Worm (Caenorhabditis elegans) whole organism, L3 larva: Measurements from ENCODE around the gene T10C6.10.

ENCODE experiments used
- R02D3.7 ChIP-seq: fragments of 150-350 bp; optimal IDR thresholded peaks from 2 replicates; lab custom pipeline; 2014; ENCODE audit warnings: missing biosample characterization, missing genetic modification characterization
- ZK546.5 ChIP-seq: sonication (generic microtip); optimal IDR thresholded peaks from 2 replicates; lab custom pipeline; 2017; ENCODE audit warnings: missing biosample characterization, missing genetic modification characterization
- ceh-16 ChIP-seq: sonication (generic microtip); optimal IDR thresholded peaks from 2 replicates; lab custom pipeline; 2017; ENCODE audit warnings: missing biosample characterization, missing genetic modification characterization
- ceh-28 ChIP-seq: fragments of 150-350 bp; optimal IDR thresholded peaks from 2 replicates; lab custom pipeline; 2014; ENCODE audit warnings: missing biosample characterization, missing genetic modification reagents, missing genetic modification characterization
- ceh-82 ChIP-seq: fragments of 150-350 bp; optimal IDR thresholded peaks from 2 replicates; lab custom pipeline; 2014; ENCODE audit warnings: missing biosample characterization, missing genetic modification characterization
- ceh-9 ChIP-seq: sonication (generic microtip); optimal IDR thresholded peaks from 2 replicates; lab custom pipeline; 2018; ENCODE audit warnings: missing biosample characterization, missing genetic modification characterization
- daf-12 ChIP-seq: fragments of 150-350 bp; optimal IDR thresholded peaks from 2 replicates; lab custom pipeline; 2014; ENCODE audit warnings: missing biosample characterization, missing genetic modification reagents, missing genetic modification characterization
- egl-5 ChIP-seq: fragments of 150-350 bp; optimal IDR thresholded peaks from 2 replicates; lab custom pipeline; 2017; ENCODE audit warnings: missing biosample characterization, missing genetic modification reagents, missing genetic modification characterization, inconsistent platforms
- elt-1 ChIP-seq: fragments of 150-350 bp; optimal IDR thresholded peaks from 2 replicates; lab custom pipeline; 2014; ENCODE audit warnings: missing biosample characterization, missing genetic modification characterization
- elt-2 ChIP-seq: sonication (generic microtip); optimal IDR thresholded peaks from 2 replicates; lab custom pipeline; 2016; ENCODE audit warnings: missing genetic modification reagents, mild to moderate bottlenecking, missing genetic modification characterization, missing compliant biosample characterization
- elt-3 ChIP-seq, 3 experiments: fragments of 150-350 bp in 1 of 3; sonication (generic microtip) in 2 of 3; optimal IDR thresholded peaks; 2 replicates in 2 of 3; 4 replicates in 1 of 3; lab custom pipeline; 2014 to 2017; ENCODE audit warnings: missing biosample characterization in 3 of 3, missing genetic modification characterization in 3 of 3
- fkh-2 ChIP-seq: fragments of 150-350 bp; optimal IDR thresholded peaks from 2 replicates; lab custom pipeline; 2014; ENCODE audit warnings: missing biosample characterization, missing genetic modification reagents, missing genetic modification characterization
- lsy-12 ChIP-seq: sonication (generic microtip); optimal IDR thresholded peaks from 2 replicates; lab custom pipeline; 2016; ENCODE audit warnings: mild to moderate bottlenecking, missing genetic modification characterization, missing compliant biosample characterization
- mdl-1 ChIP-seq: fragments of 150-350 bp; optimal IDR thresholded peaks from 2 replicates; lab custom pipeline; 2014; ENCODE audit warnings: missing biosample characterization, missing genetic modification characterization
- mml-1 ChIP-seq: fragments of 150-350 bp; sonication (generic microtip); optimal IDR thresholded peaks from 3 replicates; lab custom pipeline; 2014; ENCODE audit warnings: missing biosample characterization, missing genetic modification characterization
- nfya-1 ChIP-seq: sonication (generic microtip); optimal IDR thresholded peaks from 2 replicates; lab custom pipeline; 2017; ENCODE audit warnings: missing genetic modification characterization, mild to moderate bottlenecking, missing compliant biosample characterization, antibody characterized with exemption, moderate library complexity; ENCODE audit not compliant: insufficient read depth
- nhr-11 ChIP-seq: fragments of 150-350 bp; optimal IDR thresholded peaks from 2 replicates; lab custom pipeline; 2014; ENCODE audit warnings: missing biosample characterization, missing genetic modification characterization
- nhr-23 ChIP-seq: fragments of 150-350 bp; optimal IDR thresholded peaks from 2 replicates; lab custom pipeline; 2014; ENCODE audit warnings: missing biosample characterization, missing genetic modification reagents, missing genetic modification characterization
- nhr-237 ChIP-seq: fragments of 150-350 bp; optimal IDR thresholded peaks from 2 replicates; lab custom pipeline; 2014; ENCODE audit warnings: missing biosample characterization, missing genetic modification characterization
- nhr-25 ChIP-seq: sonication (generic microtip); optimal IDR thresholded peaks from 2 replicates; lab custom pipeline; 2017; ENCODE audit warnings: missing biosample characterization, missing genetic modification characterization
- nhr-28 ChIP-seq: fragments of 150-350 bp; optimal IDR thresholded peaks from 2 replicates; lab custom pipeline; 2014; ENCODE audit warnings: missing biosample characterization, missing genetic modification characterization
- nhr-43 ChIP-seq: sonication (generic microtip); optimal IDR thresholded peaks from 2 replicates; lab custom pipeline; 2016; ENCODE audit warnings: mild to moderate bottlenecking, missing genetic modification characterization, missing compliant biosample characterization; ENCODE audit not compliant: poor library complexity, severe bottlenecking
- nhr-77 ChIP-seq: fragments of 150-350 bp; optimal IDR thresholded peaks from 2 replicates; lab custom pipeline; 2014; ENCODE audit warnings: missing biosample characterization, missing genetic modification characterization
- pha-4 ChIP-seq: fragments of 150-350 bp; optimal IDR thresholded peaks from 2 replicates; lab custom pipeline; 2014; ENCODE audit warnings: missing biosample characterization, missing genetic modification reagents, missing genetic modification characterization
- pqm-1 ChIP-seq: fragments of 150-350 bp; optimal IDR thresholded peaks from 2 replicates; lab custom pipeline; 2017; ENCODE audit warnings: missing biosample characterization, missing genetic modification characterization, inconsistent platforms
- sea-2 ChIP-seq: fragments of 150-350 bp; sonication (generic microtip); optimal IDR thresholded peaks from 4 replicates; lab custom pipeline; 2014; ENCODE audit warnings: missing biosample characterization, missing genetic modification reagents, missing genetic modification characterization
- skn-1 ChIP-seq: fragments of 150-350 bp; optimal IDR thresholded peaks from 2 replicates; lab custom pipeline; 2014; ENCODE audit warnings: missing biosample characterization, missing genetic modification characterization
- snpc-4 ChIP-seq: fragments of 150-350 bp; optimal IDR thresholded peaks from 2 replicates; lab custom pipeline; 2014; ENCODE audit warnings: missing biosample characterization, missing genetic modification characterization
- zag-1 ChIP-seq: fragments of 150-350 bp; optimal IDR thresholded peaks from 2 replicates; lab custom pipeline; 2014; ENCODE audit warnings: missing biosample characterization, missing genetic modification characterization

Gene T10C6.10

ce11 chrV:16033491-16033890, 2.7 kb upstream of the T10C6.10 start:
- TF ChIP-seq sea-2 (no peak), zag-1 (tag; lab: Kevin White, UChicago) (no peak), ceh-82 (no peak)

- TF ChIP-seq elt-2 (tag; lab: Kevin White, UChicago) (peak; percentile 60), nhr-23 (tag; lab: Kevin White, UChicago) (peak; percentile 30), pha-4 (tag; lab: Kevin White, UChicago) (peak; percentile 68), elt-1 (peak; percentile 11), nhr-25 (tag; lab: Kevin White, UChicago) (peak; percentile 93), pqm-1 (tag; lab: Kevin White, UChicago) (peak; percentile 41), snpc-4 (peak; percentile 28)
Measured at ce11 chrV:16040140-16040827, 4.1 kb downstream of the T10C6.10 start, which contains the start of the genes his-4 and his-3. Gene his-4 (minus strand): TSS chrV:16040515. Gene his-3 (plus strand): TSS chrV:16040808.

ce11 chrV:16041412-16041811, 5.2 kb downstream of the T10C6.10 start:
- TF ChIP-seq nhr-11: no peak

- peak; percentile 34 for TF ChIP-seq nhr-25 (tag; lab: Kevin White, UChicago)
- TF ChIP-seq, all 47 proteins: peak for 1; not testable (repeated sequence) for 46
Measured at ce11 chrV:16041925-16042742, 5.9 kb downstream of the T10C6.10 start, which contains the start of the genes his-2 and his-1. Gene his-2 (minus strand): TSS chrV:16042283. Gene his-1 (plus strand): TSS chrV:16042520.

- TF ChIP-seq nhr-77 (no peak), fkh-2 (no peak), snpc-4 (no peak), nfya-1 (no peak), nhr-43 (tag; lab: Kevin White, UChicago) (no peak), nhr-23 (tag; lab: Kevin White, UChicago) (no peak), mdl-1 (tag; lab: Kevin White, UChicago) (no peak), daf-12 (tag; lab: Kevin White, UChicago) (no peak), egl-5 (no peak), ZK546.5 (tag; lab: Kevin White, UChicago) (no peak)
Measured at ce11 chrV:16042743-16043014, 6.5 kb downstream of the T10C6.10 start.

- no peak for TF ChIP-seq daf-12 (tag; lab: Kevin White, UChicago)
- TF ChIP-seq ceh-28 (tag; lab: Kevin White, UChicago): no peak
- peak; percentile 28 for TF ChIP-seq pha-4 (tag; lab: Kevin White, UChicago)
- no peak for TF ChIP-seq skn-1
- no peak for TF ChIP-seq elt-3 (tag; optimal IDR thresholded peaks at IDR 0.05; lab: Kevin White, UChicago)
- TF ChIP-seq ceh-16 (tag; lab: Kevin White, UChicago): no peak
- TF ChIP-seq ceh-9: no peak
- TF ChIP-seq nhr-28 (tag; lab: Kevin White, UChicago): no peak
- TF ChIP-seq elt-2 (tag; lab: Kevin White, UChicago): peak; percentile 81
- TF ChIP-seq nhr-43 (tag; lab: Kevin White, UChicago): no peak
- TF ChIP-seq sea-2: no peak
- TF ChIP-seq ceh-82: no peak
- TF ChIP-seq mml-1: no peak
- TF ChIP-seq R02D3.7 (tag; lab: Kevin White, UChicago): no peak
- TF ChIP-seq pqm-1 (tag; lab: Kevin White, UChicago): peak; percentile 53
- no peak for TF ChIP-seq nhr-237 (tag; lab: Kevin White, UChicago)
- no peak for TF ChIP-seq lsy-12 (tag; lab: Kevin White, UChicago)
Measured at ce11 chrV:16043686-16044085, 7.5 kb downstream of the T10C6.10 start.
